Worm (Caenorhabditis elegans): Measurements from ENCODE around the gene wdfy-3.

Gene wdfy-3

ce11 chrIV:12689709-12690142, 36.5 kb downstream of the wdfy-3 start:
- no peak for TF ChIP-seq peb-1 (tag; optimal IDR thresholded peaks at IDR 0.05)
- TF ChIP-seq crh-2 (tag; optimal IDR thresholded peaks at IDR 0.05), result peak; percentile 4
- TF ChIP-seq egl-27 (tag; optimal IDR thresholded peaks at IDR 0.05), result peak; percentile 7
- no peak for TF ChIP-seq ztf-11 (tag; optimal IDR thresholded peaks at IDR 0.05)
- TF ChIP-seq elt-3 (tag; optimal IDR thresholded peaks at IDR 0.05), result no peak
- peak; percentile 33 for TF ChIP-seq sma-9 (GFP tag; optimal IDR thresholded peaks at IDR 0.05)
- TF ChIP-seq sma-9 (tag; optimal IDR thresholded peaks at IDR 0.05), result no peak
- no peak for TF ChIP-seq nhr-237 (tag; optimal IDR thresholded peaks at IDR 0.05)
- no peak for TF ChIP-seq F13H6.1 (tag; optimal IDR thresholded peaks at IDR 0.05)
- TF ChIP-seq fos-1 (tag; optimal IDR thresholded peaks at IDR 0.05), result peak; percentile 94

ce11 chrIV:12698880-12699279, 45.7 kb downstream of the wdfy-3 start:
- TF ChIP-seq F13H6.1 (tag; optimal IDR thresholded peaks at IDR 0.05) (peak; percentile 23), fos-1 (tag; optimal IDR thresholded peaks at IDR 0.05) (peak; percentile 79), elt-1 (tag; optimal IDR thresholded peaks at IDR 0.05) (no peak), zag-1 (tag; optimal IDR thresholded peaks at IDR 0.05) (no peak), gmeb-1 (tag; optimal IDR thresholded peaks at IDR 0.05) (peak; percentile 24), lsy-2 (tag; optimal IDR thresholded peaks at IDR 0.05) (no peak), unc-39 (tag; optimal IDR thresholded peaks at IDR 0.05) (no peak)

DNA sequence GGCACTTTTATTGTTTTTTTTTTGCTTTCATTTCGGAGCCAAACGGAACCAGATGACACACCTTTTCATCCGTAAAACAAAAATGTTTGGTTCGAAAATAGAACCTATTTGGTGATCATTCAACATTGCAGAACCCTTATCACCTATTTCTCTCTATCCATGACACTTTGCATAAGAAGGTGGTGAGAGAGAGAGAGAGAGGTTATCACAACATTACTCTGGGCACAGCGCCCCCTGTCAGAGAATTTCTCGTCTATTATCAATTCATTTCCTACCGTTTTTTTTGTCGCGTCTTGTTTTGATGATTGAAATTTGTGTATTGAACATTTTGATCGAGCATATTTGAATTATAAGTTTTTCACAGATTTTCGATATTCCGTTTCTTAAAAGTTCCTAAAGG, 47.0 kb downstream of the wdfy-3 start:
- TF ChIP-seq ztf-11 (tag; optimal IDR thresholded peaks at IDR 0.05), result no peak
- no peak for TF ChIP-seq Y55F3AM.14 (GFP tag; optimal IDR thresholded peaks at IDR 0.05)
- TF ChIP-seq fos-1 (tag; optimal IDR thresholded peaks at IDR 0.05), result peak; percentile 75
- no peak for TF ChIP-seq ceh-16 (tag; optimal IDR thresholded peaks at IDR 0.05)

- TF ChIP-seq blmp-1 (tag; optimal IDR thresholded peaks at IDR 0.05; ENCODE audit: insufficient read depth), result no peak
- TF ChIP-seq elt-1 (tag; optimal IDR thresholded peaks at IDR 0.05), result no peak
- peak; percentile 15 for TF ChIP-seq fos-1 (tag; optimal IDR thresholded peaks at IDR 0.05)
Measured at ce11 chrIV:12700944-12701343, 47.7 kb downstream of the wdfy-3 start.

ce11 chrIV:12703811-12704210, 50.6 kb downstream of the wdfy-3 start, which contains the start of gene C27D8.4:
TSS of gene C27D8.4 (plus strand) at chrIV:12704111.
- TF ChIP-seq crh-2 (tag; optimal IDR thresholded peaks at IDR 0.05) (no peak), alr-1 (tag; optimal IDR thresholded peaks at IDR 0.05) (no peak), skn-1 (tag; optimal IDR thresholded peaks at IDR 0.05) (no peak), ztf-11 (tag; optimal IDR thresholded peaks at IDR 0.05) (no peak), ceh-82 (tag; optimal IDR thresholded peaks at IDR 0.05) (no peak), unc-39 (tag; optimal IDR thresholded peaks at IDR 0.05) (no peak), ZK546.5 (tag; optimal IDR thresholded peaks at IDR 0.05) (no peak), fos-1 (tag; optimal IDR thresholded peaks at IDR 0.05) (no peak), lin-13 (GFP tag; optimal IDR thresholded peaks at IDR 0.05) (no peak), lsy-2 (tag; optimal IDR thresholded peaks at IDR 0.05) (no peak), mdl-1 (tag; optimal IDR thresholded peaks at IDR 0.05) (no peak)

- TF ChIP-seq skn-1 (tag; optimal IDR thresholded peaks at IDR 0.05) (no peak), ztf-1 (GFP tag; conservative IDR thresholded peaks at IDR 0.05) (no peak), sma-9 (GFP tag; optimal IDR thresholded peaks at IDR 0.05) (peak; percentile 56), sma-9 (tag; optimal IDR thresholded peaks at IDR 0.05) (no peak), C34F6.9 (tag; optimal IDR thresholded peaks at IDR 0.05) (no peak), nhr-12 (tag; optimal IDR thresholded peaks at IDR 0.05) (no peak), nhr-23 (tag; optimal IDR thresholded peaks at IDR 0.05) (no peak), ZK546.5 (tag; optimal IDR thresholded peaks at IDR 0.05) (no peak), unc-55 (GFP tag; optimal IDR thresholded peaks at IDR 0.05) (no peak), blmp-1 (tag; optimal IDR thresholded peaks at IDR 0.05; ENCODE audit: insufficient read depth) (peak; percentile 12), nhr-21 (tag; optimal IDR thresholded peaks at IDR 0.05) (peak; percentile 75), peb-1 (tag; optimal IDR thresholded peaks at IDR 0.05) (no peak), lin-39 (tag; optimal IDR thresholded peaks at IDR 0.05) (no peak), lsy-2 (tag; optimal IDR thresholded peaks at IDR 0.05) (no peak), F13H6.1 (tag; optimal IDR thresholded peaks at IDR 0.05) (no peak), fos-1 (tag; optimal IDR thresholded peaks at IDR 0.05) (peak; percentile 7), ama-1 (optimal IDR thresholded peaks at IDR 0.05) (no peak), ceh-82 (tag; optimal IDR thresholded peaks at IDR 0.05) (no peak), elt-1 (tag; optimal IDR thresholded peaks at IDR 0.05) (no peak), ztf-11 (tag; optimal IDR thresholded peaks at IDR 0.05) (no peak), elt-3 (tag; optimal IDR thresholded peaks at IDR 0.05) (no peak), lin-11 (tag; optimal IDR thresholded peaks at IDR 0.05) (no peak), nhr-6 (tag; optimal IDR thresholded peaks at IDR 0.05) (no peak), mdl-1 (tag; optimal IDR thresholded peaks at IDR 0.05) (peak in 1 of 2 experiments; percentile 45)
Measured at ce11 chrIV:12710996-12711395, 57.8 kb downstream of the wdfy-3 start, which contains the start of gene C27D8.2. TSS of gene C27D8.2 (plus strand) at chrIV:12711217.
